Worm (Caenorhabditis elegans) whole organism, L4 larva: ENCODE measurements around the gene sup-1.

Experiments used
- aly-2 ChIP-seq: sonication (generic microtip); optimal IDR thresholded peaks from 2 replicates; lab custom pipeline; 2018; ENCODE audit warnings: missing biosample characterization, missing genetic modification characterization
- daf-16 ChIP-seq, 3 experiments: sonication (generic microtip); optimal IDR thresholded peaks; 2 replicates each; lab custom pipeline; 2016 to 2017; ENCODE audit warnings: missing genetic modification characterization in 3 of 3, missing genetic modification reagents in 3 of 3, mild to moderate bottlenecking in 2 of 3, missing compliant biosample characterization in 2 of 3, missing biosample characterization in 1 of 3, moderate library complexity in 1 of 3
- lsy-2 ChIP-seq, 2 experiments: fragments of 150-350 bp in 1 of 2; sonication (generic microtip) in 1 of 2; optimal IDR thresholded peaks; 2 replicates each; lab custom pipeline; 2014 to 2017; ENCODE audit warnings: missing biosample characterization in 2 of 2, missing genetic modification characterization in 2 of 2
- mdl-1 ChIP-seq, 2 experiments: fragments of 150-350 bp in 1 of 2; sonication (generic microtip) in 1 of 2; optimal IDR thresholded peaks; 2 replicates each; lab custom pipeline; 2014 to 2017; ENCODE audit warnings: missing biosample characterization in 2 of 2, missing genetic modification characterization in 2 of 2
- mdt-29 ChIP-seq: fragments of 200-800 bp; sonication (Bioruptor generic); IDR thresholded peaks from 2 replicates; pipeline ENCODE4 v1.3.6; 2022; ENCODE audit warnings: missing genetic modification reagents, missing genetic modification characterization, missing compliant biosample characterization
- nhr-6 ChIP-seq: fragments of 150-350 bp; optimal IDR thresholded peaks from 2 replicates; lab custom pipeline; 2014; ENCODE audit warnings: missing biosample characterization, missing genetic modification characterization

DNA sequence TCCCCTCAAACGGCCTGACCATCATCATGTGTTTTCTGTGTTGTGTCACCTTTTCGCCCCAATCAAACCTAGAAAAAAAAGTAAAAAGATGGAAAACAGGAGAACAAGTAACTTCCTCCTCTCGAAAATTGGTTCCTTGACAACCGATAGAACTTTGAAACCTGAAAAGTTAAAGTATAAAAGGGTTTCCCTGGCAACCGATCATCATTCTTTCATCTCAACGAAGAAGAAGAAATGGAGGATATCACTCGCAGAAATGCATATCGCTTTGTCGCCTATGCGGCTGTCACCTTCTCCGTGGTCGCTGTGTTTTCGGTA, 33.7 kb downstream of the sup-1 start, which contains the start of gene col-95:
- no peak for TF ChIP-seq mdt-29 (GFP tag; lab: Robert Waterston, UW)
- TF ChIP-seq daf-16 (GFP tag; optimal IDR thresholded peaks at IDR 0.05; lab: Kevin White, UChicago) = no peak
- no peak for TF ChIP-seq daf-16 (tag; optimal IDR thresholded peaks at IDR 0.05; lab: Kevin White, UChicago)
- no peak for TF ChIP-seq aly-2 (tag; lab: Kevin White, UChicago)
- no peak for TF ChIP-seq lsy-2 (tag; optimal IDR thresholded peaks at IDR 0.05; lab: Kevin White, UChicago)
- TF ChIP-seq nhr-6 (tag; lab: Kevin White, UChicago) = no peak
- TF ChIP-seq mdl-1 (tag; optimal IDR thresholded peaks at IDR 0.05; lab: Kevin White, UChicago) = no peak
